Worm (Caenorhabditis elegans) whole organism, late embryonic: ENCODE data around the gene F40F8.12.

ENCODE experiments used
- F13H6.1 ChIP-seq: sonication (generic microtip); optimal IDR thresholded peaks from 2 replicates; lab custom pipeline; 2016; ENCODE audit warnings: missing genetic modification characterization, missing compliant biosample characterization
- ama-1 ChIP-seq: fragments of 150-350 bp; optimal IDR thresholded peaks from 2 replicates; lab custom pipeline; 2014
- ceh-6 ChIP-seq: fragments of 200-800 bp; sonication (Bioruptor generic); optimal IDR thresholded peaks from 2 replicates; lab custom pipeline; 2018; ENCODE audit warnings: mild to moderate bottlenecking, missing genetic modification characterization, missing compliant biosample characterization
- fkh-10 ChIP-seq: fragments of 150-350 bp; optimal IDR thresholded peaks from 2 replicates; lab custom pipeline; 2014; ENCODE audit warnings: missing biosample characterization, missing genetic modification reagents, missing genetic modification characterization
- hlh-6 ChIP-seq: sonication (generic microtip); optimal IDR thresholded peaks from 2 replicates; lab custom pipeline; 2016; ENCODE audit warnings: missing genotype, missing genetic modification characterization, missing compliant biosample characterization
- nfya-1 ChIP-seq: sonication (generic microtip); optimal IDR thresholded peaks from 2 replicates; lab custom pipeline; 2017; ENCODE audit warnings: missing genetic modification characterization, mild to moderate bottlenecking, missing compliant biosample characterization, antibody characterized with exemption, moderate library complexity
- nhr-11 ChIP-seq: fragments of 150-350 bp; optimal IDR thresholded peaks from 2 replicates; lab custom pipeline; 2014; ENCODE audit warnings: missing biosample characterization, missing genetic modification characterization
- npax-4 ChIP-seq: sonication (generic microtip); optimal IDR thresholded peaks from 2 replicates; lab custom pipeline; 2016; ENCODE audit warnings: missing genetic modification characterization, missing compliant biosample characterization
- pat-9 ChIP-seq: fragments of 200-800 bp; sonication (Bioruptor generic); optimal IDR thresholded peaks from 2 replicates; lab custom pipeline; 2018; ENCODE audit warnings: mild to moderate bottlenecking, missing genetic modification characterization, moderate library complexity, missing compliant biosample characterization
- pros-1 ChIP-seq: fragments of 150-350 bp; optimal IDR thresholded peaks from 2 replicates; lab custom pipeline; 2014; ENCODE audit warnings: missing biosample characterization, missing genetic modification reagents, missing genetic modification characterization
- rnt-1 ChIP-seq: sonication (generic microtip); optimal IDR thresholded peaks from 2 replicates; lab custom pipeline; 2016; ENCODE audit warnings: missing genetic modification characterization, missing compliant biosample characterization
- tbx-7 ChIP-seq: sonication (generic microtip); optimal IDR thresholded peaks from 2 replicates; lab custom pipeline; 2016; ENCODE audit warnings: missing genotype, missing genetic modification characterization, missing compliant biosample characterization

DNA sequence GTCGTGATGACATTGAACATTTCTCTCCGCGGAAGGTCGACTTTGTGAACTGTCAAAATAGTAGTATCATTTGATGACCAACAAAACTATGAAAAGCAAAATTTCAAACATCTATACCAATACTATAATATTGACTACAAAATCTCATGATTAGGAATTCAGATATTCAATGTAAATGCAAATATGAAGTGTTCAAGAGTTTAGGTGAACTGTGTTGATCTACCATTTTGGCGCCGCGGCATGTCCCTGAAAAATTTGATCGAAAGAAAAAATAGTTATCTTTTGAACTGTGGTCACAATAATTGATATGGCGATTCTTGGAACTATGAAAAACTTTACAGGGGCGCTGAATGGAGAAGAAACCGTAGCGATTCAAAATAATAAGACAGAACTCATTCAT, 49.1 kb downstream of the F40F8.12 start:
- no peak for TF ChIP-seq nhr-11 (tag; lab: Kevin White, UChicago)
- no peak for TF ChIP-seq nfya-1 (tag; lab: Kevin White, UChicago)
- TF ChIP-seq tbx-7, result no peak
- no peak for TF ChIP-seq pros-1 (tag; lab: Kevin White, UChicago)
- TF ChIP-seq ama-1 (lab: Kevin White, UChicago), result no peak
- no peak for TF ChIP-seq hlh-6
- no peak for TF ChIP-seq fkh-10 (GFP tag; lab: Kevin White, UChicago)
- no peak for TF ChIP-seq ceh-6 (GFP tag; lab: Kevin White, UChicago)
- no peak for TF ChIP-seq F13H6.1 (tag; lab: Kevin White, UChicago)
- TF ChIP-seq pat-9 (tag; lab: Kevin White, UChicago), result no peak
- TF ChIP-seq npax-4 (tag; lab: Kevin White, UChicago), result no peak
- no peak for TF ChIP-seq rnt-1 (tag; lab: Kevin White, UChicago)
